Fruit fly (Drosophila melanogaster) whole organism, embryonic: Measurements from ENCODE around the gene Reepl1.

ENCODE experiments used
- Atf6 ChIP-seq: fragments of 200-800 bp; sonication (Bioruptor generic); IDR thresholded peaks from 2 replicates; pipeline ENCODE4 v1.3.6; 2022; ENCODE audit warnings: missing biosample characterization, missing genetic modification characterization
- CG11695 ChIP-seq: fragments of 200-800 bp; sonication (Bioruptor generic); IDR thresholded peaks from 3 replicates; pipeline ENCODE4 v1.3.6; 2022; ENCODE audit warnings: missing biosample characterization, missing genetic modification characterization
- CG11723 ChIP-seq: fragments of 200-800 bp; sonication (Bioruptor generic); optimal IDR thresholded peaks from 2 replicates; lab custom pipeline; 2017; ENCODE audit warnings: missing biosample characterization, mild to moderate bottlenecking, missing genetic modification characterization
- CG12155 ChIP-seq: fragments of 200-800 bp; sonication (Bioruptor generic); optimal IDR thresholded peaks from 3 replicates; lab custom pipeline; 2016; ENCODE audit warnings: missing biosample characterization, missing genetic modification characterization
- CG1233 ChIP-seq: fragments of 200-800 bp; sonication (Bioruptor generic); optimal IDR thresholded peaks from 4 replicates; lab custom pipeline; 2018; ENCODE audit warnings: missing biosample characterization, mild to moderate bottlenecking, missing genetic modification characterization
- CG13775 ChIP-seq: fragments of 200-800 bp; sonication (Bioruptor generic); optimal IDR thresholded peaks from 3 replicates; lab custom pipeline; 2017; ENCODE audit warnings: missing biosample characterization, mild to moderate bottlenecking, missing genetic modification characterization
- CG1529 ChIP-seq: fragments of 200-800 bp; sonication (Bioruptor generic); optimal IDR thresholded peaks from 3 replicates; lab custom pipeline; 2018; ENCODE audit warnings: missing biosample characterization, missing genetic modification characterization
- CG16813 ChIP-seq: fragments of 200-800 bp; sonication (Bioruptor generic); IDR thresholded peaks from 3 replicates; pipeline ENCODE4 v1.3.6; 2022; ENCODE audit warnings: missing biosample characterization, missing genetic modification characterization; ENCODE audit not compliant: partially characterized antibody
- CG31388 ChIP-seq: fragments of 200-800 bp; sonication (Bioruptor generic); optimal IDR thresholded peaks from 2 replicates; lab custom pipeline; 2016; ENCODE audit warnings: missing biosample characterization, missing genetic modification characterization
- CG34376 ChIP-seq: fragments of 200-800 bp; sonication (Bioruptor generic); optimal IDR thresholded peaks from 2 replicates; lab custom pipeline; 2018; ENCODE audit warnings: missing biosample characterization, mild to moderate bottlenecking, missing genetic modification characterization
- CG7786 ChIP-seq: fragments of 200-800 bp; sonication (Bioruptor generic); optimal IDR thresholded peaks from 2 replicates; lab custom pipeline; 2016; ENCODE audit warnings: missing biosample characterization, missing genetic modification characterization
- CG8089 ChIP-seq: fragments of 200-800 bp; sonication (Bioruptor generic); optimal IDR thresholded peaks from 3 replicates; lab custom pipeline; 2016; ENCODE audit warnings: missing biosample characterization, missing genetic modification characterization
- CG8359 ChIP-seq: fragments of 200-800 bp; sonication (Bioruptor generic); optimal IDR thresholded peaks from 2 replicates; lab custom pipeline; 2017; ENCODE audit warnings: missing biosample characterization, mild to moderate bottlenecking, missing genetic modification characterization, borderline replicate concordance
- CG9609 ChIP-seq: fragments of 200-800 bp; sonication (Bioruptor generic); optimal IDR thresholded peaks from 3 replicates; lab custom pipeline; 2016; ENCODE audit warnings: missing biosample characterization, missing genetic modification characterization
- E2f1 ChIP-seq: fragments of 200-800 bp; sonication (Bioruptor generic); IDR thresholded peaks from 2 replicates; pipeline ENCODE4 v1.3.6; 2022; ENCODE audit warnings: missing biosample characterization, missing genetic modification characterization
- GATAe ChIP-seq: fragments of 200-800 bp; sonication (Bioruptor generic); conservative IDR thresholded peaks from 2 replicates; pipeline ENCODE4 v1.3.6; 2022; ENCODE audit warnings: missing biosample characterization, missing genetic modification characterization
- HLH54F ChIP-seq: fragments of 200-800 bp; sonication (Bioruptor generic); optimal IDR thresholded peaks from 3 replicates; lab custom pipeline; 2016; ENCODE audit warnings: missing biosample characterization, missing genetic modification characterization
- Hey ChIP-seq: fragments of 200-800 bp; sonication (Bioruptor generic); optimal IDR thresholded peaks from 3 replicates; lab custom pipeline; 2018; ENCODE audit warnings: missing biosample characterization, mild to moderate bottlenecking, missing genetic modification characterization
- HmgD ChIP-seq: fragments of 200-800 bp; sonication (Bioruptor generic); optimal IDR thresholded peaks from 3 replicates; lab custom pipeline; 2016; ENCODE audit warnings: missing biosample characterization, missing genetic modification characterization
- Hmx ChIP-seq: fragments of 200-800 bp; sonication (Bioruptor generic); optimal IDR thresholded peaks from 2 replicates; lab custom pipeline; 2016; ENCODE audit warnings: missing biosample characterization, missing genetic modification characterization
- Hr51 ChIP-seq, 2 experiments: fragments of 200-800 bp; sonication (Bioruptor generic); optimal IDR thresholded peaks; 2 replicates in 1 of 2; 3 replicates in 1 of 2; lab custom pipeline; 2016 to 2018; ENCODE audit warnings: missing biosample characterization in 2 of 2, missing genetic modification characterization in 2 of 2, mild to moderate bottlenecking in 1 of 2, moderate library complexity in 1 of 2
- Hsf ChIP-seq: fragments of 200-800 bp; sonication (Bioruptor generic); optimal IDR thresholded peaks from 3 replicates; lab custom pipeline; 2016; ENCODE audit warnings: missing biosample characterization, missing genetic modification characterization
- MESR4 ChIP-seq: fragments of 200-800 bp; sonication (Bioruptor generic); optimal IDR thresholded peaks from 2 replicates; lab custom pipeline; 2018; ENCODE audit warnings: missing biosample characterization, mild to moderate bottlenecking, missing genetic modification characterization, moderate library complexity
- Med ChIP-seq: fragments of 200-800 bp; sonication (Bioruptor generic); peaks from one replicate; lab custom pipeline; 2016; ENCODE audit warnings: missing biosample characterization, missing genetic modification characterization, mild to moderate bottlenecking, inconsistent platforms, moderate library complexity
- Myb ChIP-seq: fragments of 200-800 bp; sonication (Bioruptor generic); optimal IDR thresholded peaks from 2 replicates; lab custom pipeline; 2016; ENCODE audit warnings: missing biosample characterization, missing genetic modification characterization
- NC2β ChIP-seq: fragments of 200-800 bp; sonication (Bioruptor generic); optimal IDR thresholded peaks from 2 replicates; lab custom pipeline; 2016; ENCODE audit warnings: missing biosample characterization, missing genetic modification characterization
- NFAT ChIP-seq: fragments of 200-800 bp; sonication (Bioruptor generic); IDR thresholded peaks from 2 replicates; pipeline ENCODE4 v1.3.6; 2022; ENCODE audit warnings: missing biosample characterization, missing genetic modification characterization
- Optix ChIP-seq: fragments of 200-800 bp; sonication (Bioruptor generic); IDR thresholded peaks from 3 replicates; pipeline ENCODE4 v1.3.6; 2022; ENCODE audit warnings: missing biosample characterization, missing genetic modification characterization
- Poxn ChIP-seq: fragments of 200-800 bp; sonication (Bioruptor generic); IDR thresholded peaks from 2 replicates; pipeline ENCODE4 v1.3.6; 2022; ENCODE audit warnings: missing biosample characterization, missing genetic modification characterization
- Scr ChIP-seq: fragments of 200-800 bp; sonication (Bioruptor generic); IDR thresholded peaks from 2 replicates; pipeline ENCODE4 v1.3.6; 2022; ENCODE audit warnings: missing biosample characterization, missing genetic modification characterization; ENCODE audit not compliant: partially characterized antibody
- ato ChIP-seq: fragments of 200-800 bp; sonication (Bioruptor generic); IDR thresholded peaks from 2 replicates; pipeline ENCODE4 v1.3.6; 2022; ENCODE audit warnings: missing biosample characterization, missing genetic modification characterization; ENCODE audit not compliant: partially characterized antibody
- bigmax ChIP-seq: fragments of 200-800 bp; sonication (Bioruptor generic); optimal IDR thresholded peaks from 2 replicates; lab custom pipeline; 2018; ENCODE audit warnings: missing biosample characterization, mild to moderate bottlenecking, missing genetic modification characterization
- cad ChIP-seq: fragments of >200 bp; optimal IDR thresholded peaks from 2 replicates; lab custom pipeline; 2017; ENCODE audit warnings: missing biosample characterization, missing genetic modification characterization
- cas ChIP-seq: fragments of 200-800 bp; sonication (Bioruptor generic); IDR thresholded peaks from 2 replicates; pipeline ENCODE4 v1.3.6; 2022; ENCODE audit warnings: missing biosample characterization, missing genetic modification characterization
- dysf ChIP-seq: fragments of 200-800 bp; sonication (Bioruptor generic); IDR thresholded peaks from 3 replicates; pipeline ENCODE4 v1.3.6; 2022; ENCODE audit warnings: missing biosample characterization, missing genetic modification characterization
- grau ChIP-seq: fragments of 200-800 bp; optimal IDR thresholded peaks from 3 replicates; lab custom pipeline; 2019; ENCODE audit warnings: missing biosample characterization, mild to moderate bottlenecking, missing genetic modification characterization, moderate library complexity
- gsb ChIP-seq: fragments of 200-800 bp; sonication (Bioruptor generic); IDR thresholded peaks from 2 replicates; pipeline ENCODE4 v1.3.6; 2022; ENCODE audit warnings: missing biosample characterization, missing genetic modification characterization
- h ChIP-seq: fragments of >200 bp; optimal IDR thresholded peaks from 2 replicates; lab custom pipeline; 2017
- jumu ChIP-seq: fragments of 200-800 bp; sonication (Bioruptor generic); optimal IDR thresholded peaks from 3 replicates; lab custom pipeline; 2016; ENCODE audit warnings: missing biosample characterization, missing genetic modification characterization
- kah ChIP-seq: fragments of 200-800 bp; sonication (Bioruptor generic); optimal IDR thresholded peaks from 2 replicates; lab custom pipeline; 2018; ENCODE audit warnings: missing biosample characterization, mild to moderate bottlenecking, missing genetic modification characterization
- ken ChIP-seq: fragments of 200-800 bp; sonication (Bioruptor generic); IDR thresholded peaks from 3 replicates; pipeline ENCODE4 v1.3.6; 2022; ENCODE audit warnings: missing biosample characterization, missing genetic modification characterization
- mam ChIP-seq: fragments of 200-800 bp; sonication (Bioruptor generic); optimal IDR thresholded peaks from 3 replicates; lab custom pipeline; 2016; ENCODE audit warnings: missing biosample characterization, missing genetic modification characterization
- nau ChIP-seq: fragments of 200-800 bp; sonication (Bioruptor generic); optimal IDR thresholded peaks from 3 replicates; lab custom pipeline; 2017; ENCODE audit warnings: missing biosample characterization, mild to moderate bottlenecking, missing genetic modification characterization, missing genetic modification reagents
- pho ChIP-seq: fragments of 200-800 bp; sonication (Bioruptor generic); optimal IDR thresholded peaks from 2 replicates; lab custom pipeline; 2016; ENCODE audit warnings: missing biosample characterization, missing genetic modification characterization
- pum ChIP-seq: fragments of 200-800 bp; sonication (Bioruptor generic); optimal IDR thresholded peaks from 2 replicates; lab custom pipeline; 2016; ENCODE audit warnings: missing biosample characterization, missing genetic modification characterization
- row ChIP-seq: fragments of 200-800 bp; sonication (Bioruptor generic); IDR thresholded peaks from 3 replicates; pipeline ENCODE4 v1.3.6; 2022; ENCODE audit warnings: missing biosample characterization, missing genetic modification characterization
- salm ChIP-seq: fragments of 200-800 bp; sonication (Bioruptor generic); optimal IDR thresholded peaks from 2 replicates; lab custom pipeline; 2018; ENCODE audit warnings: missing biosample characterization, mild to moderate bottlenecking, missing genetic modification characterization
- schlank ChIP-seq: fragments of 200-800 bp; sonication (Bioruptor generic); optimal IDR thresholded peaks from 2 replicates; lab custom pipeline; 2018; ENCODE audit warnings: missing biosample characterization, mild to moderate bottlenecking, missing genetic modification characterization
- scrt ChIP-seq: fragments of 200-800 bp; sonication (Bioruptor generic); optimal IDR thresholded peaks from 2 replicates; lab custom pipeline; 2018; ENCODE audit warnings: missing biosample characterization, mild to moderate bottlenecking, missing genetic modification characterization, moderate library complexity
- sna ChIP-seq: fragments of 200-800 bp; sonication (Bioruptor generic); IDR thresholded peaks from 2 replicates; pipeline ENCODE4 v1.3.6; 2022; ENCODE audit warnings: missing biosample characterization, missing genetic modification characterization; ENCODE audit not compliant: partially characterized antibody
- stc ChIP-seq: fragments of 200-800 bp; sonication (Bioruptor generic); IDR thresholded peaks from 2 replicates; pipeline ENCODE4 v1.3.6; 2022; ENCODE audit warnings: missing biosample characterization, missing genetic modification characterization
- vnd ChIP-seq: fragments of 200-800 bp; sonication (Bioruptor generic); IDR thresholded peaks from 3 replicates; pipeline ENCODE4 v1.3.6; 2022; ENCODE audit warnings: missing biosample characterization, missing genetic modification characterization; ENCODE audit not compliant: partially characterized antibody

Gene Reepl1

DNA sequence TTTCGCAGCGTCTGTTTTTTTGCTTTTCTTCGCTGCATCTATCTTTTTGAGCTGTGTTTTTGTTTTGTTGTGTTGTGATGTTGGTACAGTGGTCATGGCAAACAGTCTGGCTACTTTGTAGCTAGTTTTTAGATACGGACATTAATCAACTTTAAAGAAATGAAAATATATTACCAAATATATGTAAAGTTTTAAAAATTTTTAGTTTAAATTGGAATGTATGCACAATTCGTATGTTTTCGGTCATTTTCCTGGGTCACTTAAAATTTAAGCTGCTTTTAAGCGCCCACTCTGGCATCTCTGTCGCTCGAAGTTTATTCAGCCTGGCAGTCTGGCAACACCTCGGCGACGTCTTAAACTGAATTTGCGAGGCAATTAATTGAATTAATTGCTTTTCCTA lies 4.0 kb downstream of the Reepl1 start, which contains the start of gene CG11695 (continued):
- no peak for TF ChIP-seq MESR4 (GFP tag; lab: Kevin White, UChicago)
- TF ChIP-seq CG11695 (GFP tag; lab: Robert Waterston, UW): peak; percentile 64; the same call in 1 of the 3 replicates
- peak; percentile 46; the same call in 1 of the 2 replicates for TF ChIP-seq cas (GFP tag; lab: Robert Waterston, UW)
- no peak for TF ChIP-seq nau (GFP tag; lab: Kevin White, UChicago)
- no peak for TF ChIP-seq CG16813 (GFP tag; lab: Robert Waterston, UW)
- TF ChIP-seq mam (GFP tag; lab: Kevin White, UChicago): peak; percentile 61
- TF ChIP-seq CG31388 (GFP tag; lab: Kevin White, UChicago): peak; percentile 9
- no peak for TF ChIP-seq HmgD
- TF ChIP-seq scrt: no peak
- no peak for TF ChIP-seq Poxn (GFP tag; lab: Robert Waterston, UW)
- TF ChIP-seq HLH54F (GFP tag; lab: Kevin White, UChicago): peak; percentile 24
- peak; percentile 93 for TF ChIP-seq row (GFP tag; lab: Robert Waterston, UW)
- TF ChIP-seq pum (GFP tag; lab: Kevin White, UChicago): peak; percentile 40
- TF ChIP-seq ato (GFP tag; lab: Robert Waterston, UW): no peak
- no peak for TF ChIP-seq cad (GFP tag; lab: Kevin White, UChicago)
- peak; percentile 35 for TF ChIP-seq pho (GFP tag; lab: Kevin White, UChicago)
- TF ChIP-seq CG1233: peak; percentile 17
- no peak for TF ChIP-seq vnd (GFP tag; lab: Robert Waterston, UW)
- peak; percentile 32 for TF ChIP-seq NC2β (GFP tag; lab: Kevin White, UChicago)
- peak; percentile 76 for TF ChIP-seq dysf
- TF ChIP-seq kah (GFP tag; lab: Kevin White, UChicago): no peak
- TF ChIP-seq stc: no peak; the same call in 1 of the 2 replicates
- peak; percentile 5 to 66 for TF ChIP-seq Hr51 (GFP tag; optimal IDR thresholded peaks at IDR 0.05; lab: Kevin White, UChicago)
- peak; percentile 70 for TF ChIP-seq NFAT
- no peak for TF ChIP-seq CG7786
- TF ChIP-seq salm (tag; lab: Kevin White, UChicago): peak; percentile 27
- 0 out of 3 replicates have a peak, but pooled peaks have one; percentile 18 for TF ChIP-seq ken (GFP tag; lab: Robert Waterston, UW)
- peak; percentile 11; the same call in 1 of the 2 replicates for TF ChIP-seq Scr (GFP tag; lab: Robert Waterston, UW)
- TF ChIP-seq jumu (GFP tag; lab: Kevin White, UChicago): peak; percentile 8
- no peak for TF ChIP-seq Hmx (GFP tag; lab: Kevin White, UChicago)
- TF ChIP-seq Optix (GFP tag; lab: Robert Waterston, UW): no peak
- no peak for TF ChIP-seq sna
- TF ChIP-seq grau: peak; percentile 77
- TF ChIP-seq Hsf: peak; percentile 67
- peak; percentile 60 for TF ChIP-seq CG12155 (GFP tag; lab: Kevin White, UChicago)
- TF ChIP-seq h: no peak
- peak; percentile 91 for TF ChIP-seq Med (GFP tag; lab: Kevin White, UChicago)
- TF ChIP-seq CG11723: peak; percentile 13
- TF ChIP-seq CG8089: no peak
- no peak for TF ChIP-seq Hey (tag; lab: Kevin White, UChicago)
- TF ChIP-seq E2f1 (GFP tag; lab: Robert Waterston, UW): peak; percentile 35; the same call in 1 of the 2 replicates
- no peak for TF ChIP-seq bigmax (GFP tag; lab: Kevin White, UChicago)
- TF ChIP-seq CG34376: peak; percentile 58
- TF ChIP-seq Myb (GFP tag; lab: Kevin White, UChicago): peak; percentile 16
- TF ChIP-seq CG9609: peak; percentile 50
- TF ChIP-seq gsb (GFP tag; lab: Robert Waterston, UW): no peak
- peak; percentile 65 for TF ChIP-seq CG13775 (GFP tag; lab: Kevin White, UChicago)
- TF ChIP-seq Atf6 (GFP tag; lab: Robert Waterston, UW): peak; percentile 34; the same call in 1 of the 2 replicates
- TF ChIP-seq schlank (tag; lab: Kevin White, UChicago): peak; percentile 36
- TF ChIP-seq CG1529: no peak
- no peak for TF ChIP-seq CG8359 (GFP tag; lab: Kevin White, UChicago)
- TF ChIP-seq GATAe: no peak
